Fruit fly (Drosophila melanogaster): Measurements from ENCODE around the gene CG7990.

CG7990 gene

dm6 chrX:19164726-19165125, 37.1 kb downstream of the CG7990 start (continued):
- TF ChIP-seq HmgD (GFP tag; optimal IDR thresholded peaks at IDR 0.05) (no peak), CG2199 (GFP tag; IDR thresholded peaks at IDR 0.05) (no peak), gsb (GFP tag; IDR thresholded peaks at IDR 0.05) (no peak), CrebB (tag; optimal IDR thresholded peaks at IDR 0.05) (no peak), HHEX (GFP tag; optimal IDR thresholded peaks at IDR 0.05) (peak; percentile 23), CG14667 (GFP tag; IDR thresholded peaks at IDR 0.05) (no peak), CG15696 (tag; optimal IDR thresholded peaks at IDR 0.05) (no peak), H15 (GFP tag; IDR thresholded peaks at IDR 0.05) (no peak), Dll (GFP tag; IDR thresholded peaks at IDR 0.05; ENCODE audit: partially characterized antibody) (no peak), H2.0 (GFP tag; IDR thresholded peaks at IDR 0.05) (no peak), CG4854 (GFP tag; optimal IDR thresholded peaks at IDR 0.05) (no peak), oc (tag; optimal IDR thresholded peaks at IDR 0.05) (no peak), br (optimal IDR thresholded peaks at IDR 0.05) (no peak), CG12942 (GFP tag; optimal IDR thresholded peaks at IDR 0.05) (no peak), Adf1 (GFP tag; IDR thresholded peaks at IDR 0.05) (no peak), kah (GFP tag; optimal IDR thresholded peaks at IDR 0.05) (no peak), CG18011 (GFP tag; optimal IDR thresholded peaks at IDR 0.05) (no peak), CG2116 (GFP tag; optimal IDR thresholded peaks at IDR 0.05) (no peak), rib (GFP tag; IDR thresholded peaks at IDR 0.05) (no peak), NfI (GFP tag; optimal IDR thresholded peaks at IDR 0.05) (no peak), CG6254 (GFP tag; optimal IDR thresholded peaks at IDR 0.05) (no peak), toy (GFP tag; IDR thresholded peaks at IDR 0.05) (no peak), CG4328 (GFP tag; optimal IDR thresholded peaks at IDR 0.05) (no peak), dmrt11E (tag; optimal IDR thresholded peaks at IDR 0.05) (no peak), btn (GFP tag; optimal IDR thresholded peaks at IDR 0.05) (no peak), CG42726 (GFP tag; IDR thresholded peaks at IDR 0.05; ENCODE audit: partially characterized antibody) (no peak), Opbp (GFP tag; IDR thresholded peaks at IDR 0.05; ENCODE audit: partially characterized antibody) (no peak), CG10147 (GFP tag; optimal IDR thresholded peaks at IDR 0.05) (no peak), zen (tag; optimal IDR thresholded peaks at IDR 0.05) (no peak), dimm (GFP tag; IDR thresholded peaks at IDR 0.05) (no peak), CG8944 (GFP tag; optimal IDR thresholded peaks at IDR 0.05) (peak; percentile 22), Med (GFP tag) (peak; percentile 8), CG12744 (GFP tag; optimal IDR thresholded peaks at IDR 0.05) (no peak), Lhr (GFP tag; optimal IDR thresholded peaks at IDR 0.05) (no peak), Sry-β (GFP tag; optimal IDR thresholded peaks at IDR 0.05) (no peak), ERR (GFP tag; optimal IDR thresholded peaks at IDR 0.05) (no peak), kni (GFP tag; optimal IDR thresholded peaks at IDR 0.05) (no peak), CG17186 (GFP tag; optimal IDR thresholded peaks at IDR 0.05) (no peak), Rx (GFP tag; IDR thresholded peaks at IDR 0.05) (no peak), tap (tag; optimal IDR thresholded peaks at IDR 0.05) (no peak), slou (GFP tag; optimal IDR thresholded peaks at IDR 0.05) (no peak), zfh2 (GFP tag; optimal IDR thresholded peaks at IDR 0.05) (peak; percentile 6), nmo (GFP tag; optimal IDR thresholded peaks at IDR 0.05) (peak; percentile 14), CG9609 (GFP tag; optimal IDR thresholded peaks at IDR 0.05) (peak; percentile 38), vfl (GFP tag; optimal IDR thresholded peaks at IDR 0.05) (no peak), repo (GFP tag; optimal IDR thresholded peaks at IDR 0.05) (no peak), CG8089 (GFP tag; optimal IDR thresholded peaks at IDR 0.05) (no peak), CG3847 (GFP tag; IDR thresholded peaks at IDR 0.05) (no peak), CG7271 (tag; optimal IDR thresholded peaks at IDR 0.05) (no peak), hb (GFP tag; IDR thresholded peaks at IDR 0.05; ENCODE audit: partially characterized antibody) (no peak)

All from whole organism, embryonic.